Fruit fly (Drosophila melanogaster) whole organism, wandering third instar larva: Measurements from ENCODE around the gene CG11980.

Source experiments
- N ChIP-seq: fragments of >200 bp; optimal IDR thresholded peaks from 2 replicates; lab custom pipeline; 2018; ENCODE audit warnings: missing biosample characterization, missing external identifiers, missing genetic modification characterization
- ey ChIP-seq: fragments of 200-800 bp; sonication (Bioruptor generic); optimal IDR thresholded peaks from 2 replicates; lab custom pipeline; 2016; ENCODE audit warnings: missing biosample characterization, missing genetic modification characterization
- lola ChIP-seq: fragments of >200 bp; optimal IDR thresholded peaks from 2 replicates; lab custom pipeline; 2017; ENCODE audit warnings: missing biosample characterization, missing genetic modification characterization
- pan ChIP-seq: fragments of >200 bp; optimal IDR thresholded peaks from 2 replicates; lab custom pipeline; 2017

dm6 chr3R:8954515-8955358 is 49.1 kb upstream of the CG11980 start:
- no peak for TF ChIP-seq ey (GFP tag; lab: Kevin White, UChicago)
- no peak for TF ChIP-seq lola
- no peak for TF ChIP-seq pan (lab: Kevin White, UChicago)
- no peak for TF ChIP-seq N (GFP tag; lab: Kevin White, UChicago)
